Comparison of ENCODE assay signal across 5 worm cellular contexts in the genomic region with DNA sequence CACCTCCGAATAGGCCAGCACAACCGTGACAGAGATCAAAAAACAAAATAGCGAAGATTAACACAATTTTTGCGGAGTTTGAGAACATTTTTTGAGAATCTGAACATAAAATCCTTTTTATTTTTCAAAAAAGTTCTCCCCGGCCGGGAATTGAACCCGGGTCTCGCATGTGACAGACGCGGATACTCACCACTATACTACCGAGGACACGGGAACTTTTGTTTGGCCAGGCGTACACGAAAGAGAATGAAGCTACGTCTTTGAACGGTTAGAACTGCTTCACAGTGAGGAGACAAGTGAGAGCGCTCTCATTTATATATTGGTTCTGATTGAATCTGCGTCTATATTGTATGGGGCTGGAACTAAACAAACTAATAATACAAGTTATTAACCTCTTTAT.
A peak's percentile ranks its signal among the peaks of the same experiment; 100 is the strongest.
TF ChIP-seq lines count a peak whose summit lies in the region.

TSS of gene grl-26 (minus strand) at position 318 of the 400 bp plus-strand sequence.

TF ChIP-seq in whole organism, L1 larva, 84 proteins besides CTCF, POLR2A, EP300 and RAD21 (continues in another document):
- no peak for TF ChIP-seq unc-62 (GFP tag; optimal IDR thresholded peaks at IDR 0.05; lab: Kevin White, UChicago)
- TF ChIP-seq blmp-1 (tag; optimal IDR thresholded peaks at IDR 0.05; lab: Kevin White, UChicago) = peak; percentile 26
- TF ChIP-seq nhr-237 (tag; optimal IDR thresholded peaks at IDR 0.05; lab: Kevin White, UChicago) = no peak
- no peak for TF ChIP-seq lin-14 (GFP tag; optimal IDR thresholded peaks at IDR 0.05; lab: Kevin White, UChicago)
- TF ChIP-seq skn-1 (tag; optimal IDR thresholded peaks at IDR 0.05; lab: Kevin White, UChicago) = no peak
- no peak for TF ChIP-seq ceh-88 (GFP tag; IDR thresholded peaks at IDR 0.05; lab: Robert Waterston, UW)
- TF ChIP-seq nhr-76 (tag; optimal IDR thresholded peaks at IDR 0.05; lab: Kevin White, UChicago) = no peak
- no peak for TF ChIP-seq egl-13 (tag; optimal IDR thresholded peaks at IDR 0.05; lab: Kevin White, UChicago)
- TF ChIP-seq C16A3.4 (tag; optimal IDR thresholded peaks at IDR 0.05; lab: Kevin White, UChicago) = peak; percentile 68
- TF ChIP-seq hlh-17 (GFP tag; optimal IDR thresholded peaks at IDR 0.05; lab: Kevin White, UChicago; ENCODE audit: borderline replicate concordance) = no peak
- no peak for TF ChIP-seq ceh-63 (GFP tag; optimal IDR thresholded peaks at IDR 0.05; lab: Kevin White, UChicago)
- no peak for TF ChIP-seq dsc-1 (tag; optimal IDR thresholded peaks at IDR 0.05; lab: Kevin White, UChicago)
- TF ChIP-seq nhr-47 (tag; optimal IDR thresholded peaks at IDR 0.05; lab: Kevin White, UChicago) = peak; percentile 35
- TF ChIP-seq nhr-19 (GFP tag; conservative IDR thresholded peaks at IDR 0.05; lab: Robert Waterston, UW) = peak; percentile 45
- TF ChIP-seq tlp-1 (tag; optimal IDR thresholded peaks at IDR 0.05; lab: Kevin White, UChicago) = no peak
- TF ChIP-seq ztf-4 (tag; optimal IDR thresholded peaks at IDR 0.05; lab: Kevin White, UChicago) = no peak
- TF ChIP-seq snpc-4 (tag; optimal IDR thresholded peaks at IDR 0.05; lab: Kevin White, UChicago) = no peak
- no peak for TF ChIP-seq xbp-1 (tag; optimal IDR thresholded peaks at IDR 0.05; lab: Kevin White, UChicago)

TF ChIP-seq in whole organism, L3 larva, 47 proteins besides CTCF, POLR2A, EP300 and RAD21 (continues in another document):
- TF ChIP-seq zag-1 (tag; optimal IDR thresholded peaks at IDR 0.05; lab: Kevin White, UChicago) (no peak), ZK546.5 (tag; optimal IDR thresholded peaks at IDR 0.05; lab: Kevin White, UChicago) (no peak), eor-1 (tag; optimal IDR thresholded peaks at IDR 0.05; lab: Kevin White, UChicago) (no peak), pha-4 (tag; optimal IDR thresholded peaks at IDR 0.05; lab: Kevin White, UChicago) (no peak), nhr-25 (tag; optimal IDR thresholded peaks at IDR 0.05; lab: Kevin White, UChicago) (no peak), nhr-77 (tag; optimal IDR thresholded peaks at IDR 0.05; lab: Kevin White, UChicago) (no peak), ztf-4 (tag; optimal IDR thresholded peaks at IDR 0.05; lab: Kevin White, UChicago) (no peak), nhr-43 (tag; optimal IDR thresholded peaks at IDR 0.05; lab: Kevin White, UChicago; ENCODE audit: poor library complexity, severe bottlenecking) (peak; percentile 56), ceh-9 (tag; optimal IDR thresholded peaks at IDR 0.05; lab: Kevin White, UChicago) (no peak), nhr-237 (tag; optimal IDR thresholded peaks at IDR 0.05; lab: Kevin White, UChicago) (no peak), mdl-1 (tag; optimal IDR thresholded peaks at IDR 0.05; lab: Kevin White, UChicago) (no peak), daf-12 (tag; optimal IDR thresholded peaks at IDR 0.05; lab: Kevin White, UChicago) (no peak), elt-2 (tag; optimal IDR thresholded peaks at IDR 0.05; lab: Kevin White, UChicago) (peak; percentile 56), egl-5 (tag; optimal IDR thresholded peaks at IDR 0.05; lab: Kevin White, UChicago) (peak; percentile 39), ama-1 (optimal IDR thresholded peaks at IDR 0.05; lab: Kevin White, UChicago) (no peak), unc-39 (tag; optimal IDR thresholded peaks at IDR 0.05; lab: Kevin White, UChicago) (no peak), aly-2 (tag; optimal IDR thresholded peaks at IDR 0.05; lab: Kevin White, UChicago) (no peak), lin-15B (tag; optimal IDR thresholded peaks at IDR 0.05; lab: Kevin White, UChicago) (peak; percentile 22), pqm-1 (tag; optimal IDR thresholded peaks at IDR 0.05; lab: Kevin White, UChicago) (no peak)

TF ChIP-seq in whole organism, early embryonic, 17 proteins besides CTCF, POLR2A, EP300 and RAD21:
- TF ChIP-seq ceh-36 (tag; optimal IDR thresholded peaks at IDR 0.05; lab: Kevin White, UChicago) (no peak), sea-1 (GFP tag; conservative IDR thresholded peaks at IDR 0.05; lab: Robert Waterston, UW) (peak; percentile 34; the same call in 1 of the 2 replicates), pes-1 (GFP tag; IDR thresholded peaks at IDR 0.05; lab: Robert Waterston, UW) (peak; percentile 72), hmg-4 (GFP tag; optimal IDR thresholded peaks at IDR 0.05; lab: Kevin White, UChicago) (peak; percentile 38), ceh-13 (GFP tag; optimal IDR thresholded peaks at IDR 0.05; lab: Kevin White, UChicago) (no peak), tbx-11 (GFP tag; IDR thresholded peaks at IDR 0.05; lab: Robert Waterston, UW) (peak; percentile 56), hmbx-1 (tag; optimal IDR thresholded peaks at IDR 0.05; lab: Kevin White, UChicago) (no peak), ets-7 (tag; optimal IDR thresholded peaks at IDR 0.05; lab: Kevin White, UChicago) (no peak), scrt-1 (GFP tag; IDR thresholded peaks at IDR 0.05; lab: Robert Waterston, UW) (peak; percentile 83), B0310.2 (tag; optimal IDR thresholded peaks at IDR 0.05; lab: Kevin White, UChicago) (no peak), aly-1 (tag; optimal IDR thresholded peaks at IDR 0.05; lab: Kevin White, UChicago) (peak; percentile 29), tbx-37 (GFP tag; conservative IDR thresholded peaks at IDR 0.05; lab: Robert Waterston, UW) (peak; percentile 65; the same call in 1 of the 2 replicates), F13C5.2 (tag; optimal IDR thresholded peaks at IDR 0.05; lab: Kevin White, UChicago) (peak; percentile 50), tra-4 (tag; optimal IDR thresholded peaks at IDR 0.05; lab: Kevin White, UChicago) (no peak), ama-1 (optimal IDR thresholded peaks at IDR 0.05; lab: Kevin White, UChicago) (no peak), flt-1 (GFP tag; IDR thresholded peaks at IDR 0.05; lab: Robert Waterston, UW) (peak; percentile 47), hnd-1 (tag; optimal IDR thresholded peaks at IDR 0.05; lab: Kevin White, UChicago) (peak; percentile 38)

TF ChIP-seq in whole organism, midembryonic, 9 proteins besides CTCF, POLR2A, EP300 and RAD21:
- TF ChIP-seq ztf-23 (GFP tag; IDR thresholded peaks at IDR 0.05; lab: Robert Waterston, UW) (peak; percentile 81), ztf-29 (GFP tag; IDR thresholded peaks at IDR 0.05; lab: Robert Waterston, UW) (0 out of 2 replicates have a peak, but pooled peaks have one; percentile 43), tab-1 (GFP tag; IDR thresholded peaks at IDR 0.05; lab: Robert Waterston, UW) (peak; percentile 82), flt-1 (GFP tag; IDR thresholded peaks at IDR 0.05; lab: Robert Waterston, UW) (peak; percentile 75), cog-1 (tag; optimal IDR thresholded peaks at IDR 0.05; lab: Kevin White, UChicago) (peak; percentile 80), med-1 (GFP tag; optimal IDR thresholded peaks at IDR 0.05; lab: Kevin White, UChicago; ENCODE audit: insufficient read depth) (no peak), ref-1 (GFP tag; conservative IDR thresholded peaks at IDR 0.05; lab: Robert Waterston, UW) (no peak), klf-2 (GFP tag; conservative IDR thresholded peaks at IDR 0.05; lab: Robert Waterston, UW) (peak; percentile 59), T22C8.4 (GFP tag; IDR thresholded peaks at IDR 0.05; lab: Robert Waterston, UW) (peak; percentile 58)

TF ChIP-seq in whole organism, young adult, 124 proteins besides CTCF, POLR2A, EP300 and RAD21 (continues in another document):
- TF ChIP-seq nhr-80 (tag; optimal IDR thresholded peaks at IDR 0.05; lab: Kevin White, UChicago) (peak; percentile 43), B0336.3 (GFP tag; IDR thresholded peaks at IDR 0.05; lab: Robert Waterston, UW) (peak; percentile 24; the same call in 1 of the 2 replicates), somi-1 (GFP tag; optimal IDR thresholded peaks at IDR 0.05; lab: Kevin White, UChicago) (peak; percentile 58), rcor-1 (GFP tag; IDR thresholded peaks at IDR 0.05; lab: Robert Waterston, UW) (peak; percentile 71), mxl-1 (tag; optimal IDR thresholded peaks at IDR 0.05; lab: Kevin White, UChicago) (peak; percentile 57), nhr-120 (GFP tag; IDR thresholded peaks at IDR 0.05; lab: Robert Waterston, UW) (0 out of 2 replicates have a peak, but pooled peaks have one; percentile 15), hmg-1.2 (GFP tag; IDR thresholded peaks at IDR 0.05; lab: Robert Waterston, UW) (peak; percentile 71), gei-17 (GFP tag; optimal IDR thresholded peaks at IDR 0.05; lab: Kevin White, UChicago) (no peak), F39B2.1 (GFP tag; IDR thresholded peaks at IDR 0.05; lab: Robert Waterston, UW) (no peak), egl-18 (GFP tag; IDR thresholded peaks at IDR 0.05; lab: Robert Waterston, UW) (0 out of 2 replicates have a peak, but pooled peaks have one; percentile 65), lin-54 (GFP tag; optimal IDR thresholded peaks at IDR 0.05; lab: Kevin White, UChicago) (peak; percentile 58), D2030.7 (GFP tag; IDR thresholded peaks at IDR 0.05; lab: Robert Waterston, UW) (peak; percentile 78), snpc-3.4 (tag; optimal IDR thresholded peaks at IDR 0.05; lab: Kevin White, UChicago) (peak; percentile 63), lin-26 (GFP tag; IDR thresholded peaks at IDR 0.05; lab: Robert Waterston, UW) (peak; percentile 90), bed-2 (GFP tag; IDR thresholded peaks at IDR 0.05; lab: Robert Waterston, UW) (0 out of 2 replicates have a peak, but pooled peaks have one; percentile 31), ZK185.1 (tag; optimal IDR thresholded peaks at IDR 0.05; lab: Kevin White, UChicago; ENCODE audit: poor library complexity, severe bottlenecking) (peak; percentile 79), ztf-28 (GFP tag; IDR thresholded peaks at IDR 0.05; lab: Robert Waterston, UW) (no peak), nhr-90 (tag; optimal IDR thresholded peaks at IDR 0.05; lab: Kevin White, UChicago) (peak; percentile 85), K12H6.12 (tag; optimal IDR thresholded peaks at IDR 0.05; lab: Kevin White, UChicago) (peak; percentile 36), zfh-2 (GFP tag; conservative IDR thresholded peaks at IDR 0.05; lab: Robert Waterston, UW) (no peak), C06A6.2 (GFP tag; conservative IDR thresholded peaks at IDR 0.05; lab: Robert Waterston, UW) (0 out of 2 replicates have a peak, but pooled peaks have one; percentile 40), rpc-1 (optimal IDR thresholded peaks at IDR 0.05; lab: Kevin White, UChicago) (peak; percentile 93), rpc-1 (tag; optimal IDR thresholded peaks at IDR 0.05; lab: Kevin White, UChicago) (peak; percentile 96), hmg-20 (GFP tag; IDR thresholded peaks at IDR 0.05; lab: Robert Waterston, UW) (0 out of 2 replicates have a peak, but pooled peaks have one; percentile 14), ztf-26 (tag; optimal IDR thresholded peaks at IDR 0.05; lab: Kevin White, UChicago) (peak; percentile 74), cebp-2 (GFP tag; IDR thresholded peaks at IDR 0.05; lab: Robert Waterston, UW) (0 out of 2 replicates have a peak, but pooled peaks have one; percentile 68), tlf-1 (GFP tag; optimal IDR thresholded peaks at IDR 0.05; lab: Kevin White, UChicago) (peak; percentile 32), lag-1 (GFP tag; IDR thresholded peaks at IDR 0.05; lab: Robert Waterston, UW) (no peak), madf-10 (tag; optimal IDR thresholded peaks at IDR 0.05; lab: Kevin White, UChicago) (peak; percentile 71), nfyb-1 (GFP tag; IDR thresholded peaks at IDR 0.05; lab: Robert Waterston, UW) (peak; percentile 55; the same call in 1 of the 2 replicates)

Comparison
In these comparisons a context has a peak if more than half of its experiments do, and no peak if none do; other contexts are left out.
1. Of the 8 proteins assayed by ChIP-seq in both whole organism, young adult and whole organism, L1 larva: peak only in whole organism, young adult: ama-1 and snpc-4; only in whole organism, L1 larva: efl-1 and lin-35; in both: nhr-90; in neither: 2; mixed calls (peak in some experiments, not most) for 1.